Worm (Caenorhabditis elegans) whole organism, L3 larva: ENCODE measurements around the gene T05B4.8.

Source experiments
- ama-1 ChIP-seq: fragments of 150-350 bp; optimal IDR thresholded peaks from 2 replicates; lab custom pipeline; 2018
- daf-12 ChIP-seq: fragments of 150-350 bp; optimal IDR thresholded peaks from 2 replicates; lab custom pipeline; 2014; ENCODE audit warnings: missing biosample characterization, missing genetic modification reagents, missing genetic modification characterization
- eor-1 ChIP-seq, 2 experiments: fragments of 150-350 bp; optimal IDR thresholded peaks; 2 replicates each; lab custom pipeline; 2014 to 2018; ENCODE audit warnings: missing biosample characterization in 2 of 2, missing genetic modification characterization in 2 of 2
- jun-1 ChIP-seq: fragments of 150-350 bp; optimal IDR thresholded peaks from 2 replicates; lab custom pipeline; 2014; ENCODE audit warnings: missing biosample characterization, missing genetic modification reagents, missing genetic modification characterization
- nhr-11 ChIP-seq: fragments of 150-350 bp; optimal IDR thresholded peaks from 2 replicates; lab custom pipeline; 2014; ENCODE audit warnings: missing biosample characterization, missing genetic modification characterization
- nhr-23 ChIP-seq: fragments of 150-350 bp; optimal IDR thresholded peaks from 2 replicates; lab custom pipeline; 2014; ENCODE audit warnings: missing biosample characterization, missing genetic modification reagents, missing genetic modification characterization
- skn-1 ChIP-seq: fragments of 150-350 bp; optimal IDR thresholded peaks from 2 replicates; lab custom pipeline; 2014; ENCODE audit warnings: missing biosample characterization, missing genetic modification characterization
- tbx-2 ChIP-seq: sonication (generic microtip); optimal IDR thresholded peaks from 2 replicates; lab custom pipeline; 2016; ENCODE audit warnings: mild to moderate bottlenecking, missing genetic modification characterization, missing compliant biosample characterization

DNA sequence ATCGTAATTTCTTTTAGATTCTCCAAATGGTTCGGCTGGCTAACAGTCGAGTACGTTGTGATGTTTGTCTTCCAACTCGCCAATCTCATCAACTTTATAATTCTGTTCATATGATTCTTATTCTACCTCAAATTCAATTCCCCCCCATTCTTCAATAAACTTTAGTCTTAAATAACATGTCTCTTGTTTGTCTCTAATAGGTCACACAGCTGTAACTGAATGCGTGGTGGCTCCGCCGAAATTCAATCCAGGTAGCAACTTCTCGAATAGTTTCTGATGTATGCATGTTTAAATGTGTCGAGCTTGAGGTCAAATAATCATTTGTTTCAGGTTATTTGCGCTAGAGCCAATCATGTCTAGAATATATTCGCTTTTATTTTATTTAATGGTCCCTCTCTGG lies 22.7 kb upstream of the T05B4.8 start, which contains the start of gene lgc-29:
- TF ChIP-seq nhr-23 (no peak), daf-12 (tag; lab: Kevin White, UChicago) (no peak), jun-1 (tag; lab: Kevin White, UChicago) (no peak), skn-1 (no peak), ama-1 (lab: Kevin White, UChicago) (no peak), tbx-2 (tag; lab: Kevin White, UChicago) (no peak), eor-1 (tag; optimal IDR thresholded peaks at IDR 0.05; lab: Kevin White, UChicago) (no peak), nhr-11 (no peak)
